Worm (Caenorhabditis elegans) whole organism, mixed stage, embryonic: ENCODE data around the gene C06C6.8.

ENCODE experiments used
- bed-3 ChIP-seq: fragments of 200-800 bp; sonication (Bioruptor generic); optimal IDR thresholded peaks from 3 replicates; lab custom pipeline; 2018; ENCODE audit warnings: mild to moderate bottlenecking, missing genetic modification characterization, moderate library complexity, missing compliant biosample characterization
- blmp-1 ChIP-seq: fragments of 150-350 bp; optimal IDR thresholded peaks from 2 replicates; lab custom pipeline; 2014; ENCODE audit warnings: missing biosample characterization, missing genetic modification characterization
- ceh-39 ChIP-seq: fragments of 150-350 bp; optimal IDR thresholded peaks from 2 replicates; lab custom pipeline; 2014; ENCODE audit warnings: missing biosample characterization, missing genetic modification characterization
- ceh-43 ChIP-seq: fragments of 200-800 bp; sonication (Bioruptor generic); optimal IDR thresholded peaks from 2 replicates; lab custom pipeline; 2018; ENCODE audit warnings: mild to moderate bottlenecking, missing genetic modification characterization, moderate library complexity, missing compliant biosample characterization
- ceh-83 ChIP-seq: fragments of 200-800 bp; sonication (Bioruptor generic); optimal IDR thresholded peaks from 2 replicates; lab custom pipeline; 2018; ENCODE audit warnings: mild to moderate bottlenecking, missing genetic modification characterization, missing compliant biosample characterization
- cnd-1 ChIP-seq: fragments of 200-800 bp; sonication (Bioruptor generic); optimal IDR thresholded peaks from 2 replicates; lab custom pipeline; 2018; ENCODE audit warnings: mild to moderate bottlenecking, missing genetic modification characterization, missing compliant biosample characterization
- drap-1 ChIP-seq: fragments of 200-800 bp; sonication (Bioruptor generic); optimal IDR thresholded peaks from 3 replicates; lab custom pipeline; 2018; ENCODE audit warnings: mild to moderate bottlenecking, missing genetic modification characterization, missing compliant biosample characterization
- elt-1 ChIP-seq: sonication (generic microtip); optimal IDR thresholded peaks from 2 replicates; lab custom pipeline; 2017; ENCODE audit warnings: missing genetic modification characterization, mild to moderate bottlenecking, missing compliant biosample characterization, antibody characterized with exemption, moderate library complexity, borderline replicate concordance; ENCODE audit not compliant: insufficient read depth
- flh-1 ChIP-seq: fragments of 200-800 bp; sonication (Bioruptor generic); optimal IDR thresholded peaks from 2 replicates; lab custom pipeline; 2018; ENCODE audit warnings: mild to moderate bottlenecking, missing genetic modification characterization, moderate library complexity, missing compliant biosample characterization
- ham-2 ChIP-seq: fragments of 200-800 bp; sonication (Bioruptor generic); optimal IDR thresholded peaks from 2 replicates; lab custom pipeline; 2018; ENCODE audit warnings: mild to moderate bottlenecking, missing genetic modification characterization, missing compliant biosample characterization
- hlh-1 ChIP-seq: fragments of 150-350 bp; optimal IDR thresholded peaks from 2 replicates; lab custom pipeline; 2014; ENCODE audit warnings: missing biosample characterization, missing genetic modification reagents, missing genetic modification characterization
- lin-13 ChIP-seq: fragments of 150-350 bp; optimal IDR thresholded peaks from 2 replicates; lab custom pipeline; 2014; ENCODE audit warnings: missing biosample characterization, missing genetic modification characterization
- lin-32 ChIP-seq: fragments of 200-800 bp; sonication (Bioruptor generic); optimal IDR thresholded peaks from 2 replicates; lab custom pipeline; 2018; ENCODE audit warnings: mild to moderate bottlenecking, missing genetic modification characterization, missing compliant biosample characterization
- lsy-2 ChIP-seq: fragments of 150-350 bp; optimal IDR thresholded peaks from 2 replicates; lab custom pipeline; 2014; ENCODE audit warnings: missing biosample characterization, missing genetic modification characterization
- mep-1 ChIP-seq: fragments of 150-350 bp; optimal IDR thresholded peaks from 2 replicates; lab custom pipeline; 2017; ENCODE audit warnings: missing biosample characterization, missing genetic modification reagents, missing genetic modification characterization, inconsistent platforms
- mls-2 ChIP-seq: sonication (generic microtip); optimal IDR thresholded peaks from 2 replicates; lab custom pipeline; 2016; ENCODE audit warnings: mild to moderate bottlenecking, missing genetic modification characterization, moderate library complexity, missing compliant biosample characterization
- nhr-2 ChIP-seq: fragments of 150-350 bp; optimal IDR thresholded peaks from 2 replicates; lab custom pipeline; 2014; ENCODE audit warnings: missing biosample characterization, missing genetic modification characterization
- nhr-237 ChIP-seq: fragments of 150-350 bp; optimal IDR thresholded peaks from 2 replicates; lab custom pipeline; 2014; ENCODE audit warnings: missing biosample characterization, missing genetic modification characterization
- nhr-28 ChIP-seq: fragments of 150-350 bp; optimal IDR thresholded peaks from 2 replicates; lab custom pipeline; 2014; ENCODE audit warnings: missing biosample characterization, missing genetic modification characterization
- nhr-76 ChIP-seq: sonication (generic microtip); optimal IDR thresholded peaks from 2 replicates; lab custom pipeline; 2017; ENCODE audit warnings: missing biosample characterization, missing genetic modification characterization
- pha-4 ChIP-seq: fragments of 150-350 bp; optimal IDR thresholded peaks from 2 replicates; lab custom pipeline; 2018; ENCODE audit warnings: missing biosample characterization, missing genetic modification reagents, missing genetic modification characterization
- sem-2 ChIP-seq: fragments of 200-800 bp; sonication (Bioruptor generic); optimal IDR thresholded peaks from 2 replicates; lab custom pipeline; 2018; ENCODE audit warnings: mild to moderate bottlenecking, missing genetic modification characterization, missing compliant biosample characterization
- snpc-4 ChIP-seq: fragments of 150-350 bp; optimal IDR thresholded peaks from 2 replicates; lab custom pipeline; 2014; ENCODE audit warnings: missing biosample characterization, missing genetic modification characterization
- sptf-1 ChIP-seq: sonication (generic microtip); optimal IDR thresholded peaks from 2 replicates; lab custom pipeline; 2017; ENCODE audit warnings: mild to moderate bottlenecking, missing genetic modification characterization, moderate library complexity, missing compliant biosample characterization
- tbx-8 ChIP-seq: fragments of 200-800 bp; sonication (Bioruptor generic); optimal IDR thresholded peaks from 2 replicates; lab custom pipeline; 2018; ENCODE audit warnings: mild to moderate bottlenecking, missing genetic modification characterization, moderate library complexity, missing compliant biosample characterization
- unc-120 ChIP-seq: sonication (generic microtip); optimal IDR thresholded peaks from 2 replicates; lab custom pipeline; 2017; ENCODE audit warnings: missing genetic modification characterization, missing compliant biosample characterization; ENCODE audit not compliant: poor library complexity, severe bottlenecking
- unc-39 ChIP-seq: fragments of 150-350 bp; optimal IDR thresholded peaks from 2 replicates; lab custom pipeline; 2014; ENCODE audit warnings: missing biosample characterization, missing genetic modification characterization
- unc-62 ChIP-seq: fragments of 150-350 bp; optimal IDR thresholded peaks from 2 replicates; lab custom pipeline; 2014; ENCODE audit warnings: missing biosample characterization, missing genetic modification reagents, missing genetic modification characterization
- zip-8 ChIP-seq: fragments of 150-350 bp; optimal IDR thresholded peaks from 2 replicates; lab custom pipeline; 2014; ENCODE audit warnings: missing biosample characterization, missing genetic modification characterization
- ztf-11 ChIP-seq: fragments of 150-350 bp; optimal IDR thresholded peaks from 2 replicates; lab custom pipeline; 2014; ENCODE audit warnings: missing biosample characterization, missing genetic modification characterization

C06C6.8 gene

DNA sequence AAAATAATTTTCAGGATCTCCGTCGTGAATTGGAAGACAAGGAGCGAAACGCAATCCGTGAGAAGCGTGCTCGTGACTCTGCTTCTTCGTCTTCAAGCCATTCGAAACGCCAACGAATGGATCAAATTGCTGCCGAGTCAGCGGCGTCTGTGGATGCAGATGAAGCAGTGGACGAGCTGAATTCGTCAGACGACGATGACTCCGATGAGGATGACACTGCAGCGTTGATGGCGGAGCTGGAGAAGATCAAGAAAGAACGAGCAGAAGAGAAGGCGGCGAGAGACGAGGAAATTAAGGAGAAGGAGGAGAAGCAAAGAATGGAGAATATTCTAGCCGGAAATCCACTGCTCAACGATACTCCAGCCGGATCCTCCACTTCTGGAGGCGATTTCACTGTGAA, 26.6 kb downstream of the C06C6.8 start:
- no peak for TF ChIP-seq zip-8
- TF ChIP-seq nhr-28 (tag; lab: Kevin White, UChicago) = no peak
- TF ChIP-seq mls-2 (tag; lab: Kevin White, UChicago) = no peak
- no peak for TF ChIP-seq sptf-1 (tag; lab: Kevin White, UChicago)
- no peak for TF ChIP-seq unc-62 (GFP tag; lab: Kevin White, UChicago)
- no peak for TF ChIP-seq snpc-4 (tag; lab: Kevin White, UChicago)
- TF ChIP-seq blmp-1 (tag; lab: Kevin White, UChicago) = no peak
- no peak for TF ChIP-seq unc-120 (tag; lab: Kevin White, UChicago)
- TF ChIP-seq nhr-2 = no peak
- no peak for TF ChIP-seq cnd-1

DNA sequence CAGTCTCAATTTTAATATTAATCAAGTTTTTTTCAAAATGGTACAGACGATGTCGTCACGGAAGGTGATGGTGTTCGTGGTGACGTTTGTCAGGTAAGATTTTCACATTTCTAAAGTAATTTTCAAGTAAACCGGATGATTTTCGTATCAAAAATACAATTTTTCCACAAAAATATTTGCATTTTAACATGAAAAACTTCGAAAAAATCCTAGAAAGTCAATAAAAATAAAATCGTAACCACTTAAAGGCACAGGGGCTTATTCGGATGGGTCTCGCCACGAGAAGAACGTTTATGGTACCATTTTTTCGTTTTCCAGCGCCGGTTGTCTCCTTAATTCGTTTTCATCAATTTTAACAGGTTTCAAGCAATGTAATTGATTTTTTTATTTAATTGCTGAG, 27.4 kb downstream of the C06C6.8 start, which contains the start of gene T10C6.6:
TSS of gene T10C6.6 (plus strand) at position 27 of the 400 bp plus-strand sequence.
- TF ChIP-seq ham-2 (no peak), elt-1 (tag; lab: Kevin White, UChicago) (no peak), lin-32 (GFP tag; lab: Kevin White, UChicago) (no peak), sptf-1 (tag; lab: Kevin White, UChicago) (no peak), unc-62 (GFP tag; lab: Kevin White, UChicago) (no peak), ceh-43 (no peak), flh-1 (GFP tag; lab: Kevin White, UChicago) (no peak), hlh-1 (no peak), snpc-4 (tag; lab: Kevin White, UChicago) (no peak), blmp-1 (tag; lab: Kevin White, UChicago) (no peak), unc-39 (no peak), ceh-83 (GFP tag; lab: Kevin White, UChicago) (no peak), pha-4 (no peak), drap-1 (GFP tag; lab: Kevin White, UChicago) (no peak), sem-2 (GFP tag; lab: Kevin White, UChicago) (no peak), unc-120 (tag; lab: Kevin White, UChicago) (no peak), tbx-8 (GFP tag; lab: Kevin White, UChicago) (no peak)

DNA sequence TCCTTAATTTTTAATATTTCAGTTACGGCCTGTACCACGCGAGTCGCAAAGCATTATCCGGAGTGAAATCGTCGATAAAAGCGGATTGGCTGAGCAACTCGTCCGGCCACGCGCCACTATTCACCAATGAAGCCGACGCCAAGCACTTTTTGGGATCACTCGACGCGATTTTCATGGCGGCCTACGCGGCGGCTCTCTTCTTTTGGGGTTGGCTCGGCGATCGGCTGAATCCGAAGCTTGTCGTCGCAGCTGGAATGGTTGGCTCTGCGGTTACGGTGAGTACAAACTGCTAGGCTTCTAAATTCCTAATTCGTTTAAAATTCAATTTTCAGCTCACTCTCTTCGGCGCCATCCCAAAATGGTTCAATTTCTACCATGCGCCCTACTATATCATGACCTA, 28.0 kb downstream of the C06C6.8 start:
- TF ChIP-seq mls-2 (tag; lab: Kevin White, UChicago) = no peak
- no peak for TF ChIP-seq ztf-11 (tag; lab: Kevin White, UChicago)
- TF ChIP-seq sem-2 (GFP tag; lab: Kevin White, UChicago) = no peak
- TF ChIP-seq ceh-39 (tag; lab: Kevin White, UChicago) = no peak
- TF ChIP-seq pha-4 = no peak
- TF ChIP-seq nhr-76 (tag; lab: Kevin White, UChicago) = no peak
- TF ChIP-seq nhr-237 (tag; lab: Kevin White, UChicago) = no peak
- TF ChIP-seq tbx-8 (GFP tag; lab: Kevin White, UChicago) = no peak
- no peak for TF ChIP-seq lsy-2
- TF ChIP-seq unc-120 (tag; lab: Kevin White, UChicago) = no peak
- no peak for TF ChIP-seq elt-1 (tag; lab: Kevin White, UChicago)
- TF ChIP-seq lin-32 (GFP tag; lab: Kevin White, UChicago) = no peak

DNA sequence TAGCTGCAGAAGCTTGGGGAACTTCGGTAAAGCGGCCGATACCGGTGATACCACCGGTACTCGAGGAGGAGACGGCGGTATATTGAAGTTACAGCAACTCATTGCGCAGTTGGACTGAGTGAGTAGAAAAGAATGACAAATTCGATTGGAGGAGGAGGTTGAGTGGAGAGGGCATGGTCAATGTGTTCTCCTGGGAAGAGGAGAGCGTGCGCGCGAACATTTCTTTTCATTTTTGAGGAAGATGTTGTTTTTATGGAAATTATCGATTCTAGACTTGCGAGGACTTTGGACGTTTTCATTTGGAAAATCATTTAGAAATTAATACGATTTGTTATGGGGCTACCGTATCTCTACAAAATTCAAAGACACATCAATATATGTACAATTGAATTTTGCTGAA, 32.3 kb downstream of the C06C6.8 start:
- TF ChIP-seq nhr-237 (tag; lab: Kevin White, UChicago) = no peak
- TF ChIP-seq nhr-2 = no peak
- TF ChIP-seq blmp-1 (tag; lab: Kevin White, UChicago) = no peak
- TF ChIP-seq, all 35 proteins: peak for 0

DNA sequence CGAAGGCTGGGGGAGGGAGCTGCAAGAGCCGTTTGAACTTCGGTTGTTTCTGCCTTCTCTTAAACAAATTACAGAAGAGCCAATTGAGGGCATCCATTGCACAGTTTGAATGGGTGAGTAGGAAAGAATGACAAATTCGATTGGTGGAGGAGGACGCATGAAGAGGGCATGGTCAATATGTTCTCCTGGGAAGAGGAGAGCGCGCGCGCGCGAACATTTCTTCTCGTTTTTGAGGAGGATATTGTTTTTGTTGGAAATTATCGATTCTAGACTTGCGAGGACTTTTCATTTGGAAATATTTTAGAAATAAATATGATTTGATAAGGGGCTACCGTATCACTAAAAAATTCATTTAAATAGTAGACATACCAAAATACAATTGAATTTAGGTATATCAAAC, 34.6 kb downstream of the C06C6.8 start, which contains the start of gene T10C6.7:
TSS of gene T10C6.7 (minus strand) at position 143 of the 400 bp plus-strand sequence.
- no peak for TF ChIP-seq blmp-1 (tag; lab: Kevin White, UChicago)
- no peak for TF ChIP-seq mep-1 (tag; lab: Kevin White, UChicago)
- TF ChIP-seq lin-13 (tag; lab: Kevin White, UChicago) = no peak
- TF ChIP-seq tbx-8 (GFP tag; lab: Kevin White, UChicago) = no peak
- TF ChIP-seq zip-8 = no peak
- no peak for TF ChIP-seq nhr-76 (tag; lab: Kevin White, UChicago)
- no peak for TF ChIP-seq bed-3 (GFP tag; lab: Kevin White, UChicago)
